Worm (Caenorhabditis elegans): Measurements from ENCODE around the gene srv-24.

The srv-24 gene

ce11 chrIV:6290741-6291140 is at the start of gene srv-24:
Gene srv-24 (minus strand): TSS chrIV:6290841.
- no peak for TF ChIP-seq ztf-29 (GFP tag; IDR thresholded peaks at IDR 0.05)
- no peak for TF ChIP-seq ztf-23 (GFP tag; IDR thresholded peaks at IDR 0.05)
- TF ChIP-seq T22C8.4 (GFP tag; IDR thresholded peaks at IDR 0.05) = no peak
- TF ChIP-seq flt-1 (GFP tag; IDR thresholded peaks at IDR 0.05) = no peak
- TF ChIP-seq tab-1 (GFP tag; IDR thresholded peaks at IDR 0.05) = no peak
- TF ChIP-seq cog-1 (tag; optimal IDR thresholded peaks at IDR 0.05) = no peak
- TF ChIP-seq med-1 (GFP tag; optimal IDR thresholded peaks at IDR 0.05; ENCODE audit: insufficient read depth) = no peak
- TF ChIP-seq ref-1 (GFP tag; conservative IDR thresholded peaks at IDR 0.05) = no peak
- no peak for TF ChIP-seq klf-2 (GFP tag; conservative IDR thresholded peaks at IDR 0.05)

ce11 chrIV:6337353-6337752 is 46.7 kb upstream of the srv-24 start, which contains the start of gene ipla-6:
Gene ipla-6 (plus strand): TSS chrIV:6337653.
- no peak for TF ChIP-seq ztf-23 (GFP tag; IDR thresholded peaks at IDR 0.05)

- TF ChIP-seq ref-1 (GFP tag; conservative IDR thresholded peaks at IDR 0.05) (no peak), tab-1 (GFP tag; IDR thresholded peaks at IDR 0.05) (no peak), cog-1 (tag; optimal IDR thresholded peaks at IDR 0.05) (peak; percentile 44), med-1 (GFP tag; optimal IDR thresholded peaks at IDR 0.05; ENCODE audit: insufficient read depth) (no peak), klf-2 (GFP tag; conservative IDR thresholded peaks at IDR 0.05) (no peak), flt-1 (GFP tag; IDR thresholded peaks at IDR 0.05) (0 out of 2 replicates have a peak, but pooled peaks have one; percentile 50)
Observed at ce11 chrIV:6336748-6337147, 46.1 kb upstream of the srv-24 start.

DNA sequence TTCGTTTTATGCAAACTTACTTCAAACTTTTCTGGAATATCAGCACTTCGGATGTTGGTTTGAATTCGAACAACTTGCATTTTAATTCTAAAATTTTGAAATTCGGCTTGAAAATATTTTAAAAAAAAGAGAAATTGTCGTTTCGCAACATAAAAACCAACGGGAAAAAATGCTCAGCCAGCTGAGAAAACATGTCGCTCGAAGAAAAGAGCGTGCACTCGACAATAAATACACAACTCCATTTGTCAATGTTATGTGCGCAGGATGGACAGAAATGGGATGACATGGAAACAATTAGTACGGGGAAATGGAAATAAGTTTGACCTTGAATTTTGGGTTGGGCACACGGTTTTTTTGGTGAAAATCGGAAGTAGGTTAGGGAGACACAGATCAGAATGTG is 45.3 kb upstream of the srv-24 start, which contains the start of gene mif-4:
Gene mif-4, minus strand, starts transcription at position 87 of the 400 bp plus-strand sequence.
- TF ChIP-seq flt-1 (GFP tag; IDR thresholded peaks at IDR 0.05) (0 out of 2 replicates have a peak, but pooled peaks have one; percentile 40), klf-2 (GFP tag; conservative IDR thresholded peaks at IDR 0.05) (no peak), tab-1 (GFP tag; IDR thresholded peaks at IDR 0.05) (no peak), ref-1 (GFP tag; conservative IDR thresholded peaks at IDR 0.05) (no peak), ztf-29 (GFP tag; IDR thresholded peaks at IDR 0.05) (no peak)

DNA sequence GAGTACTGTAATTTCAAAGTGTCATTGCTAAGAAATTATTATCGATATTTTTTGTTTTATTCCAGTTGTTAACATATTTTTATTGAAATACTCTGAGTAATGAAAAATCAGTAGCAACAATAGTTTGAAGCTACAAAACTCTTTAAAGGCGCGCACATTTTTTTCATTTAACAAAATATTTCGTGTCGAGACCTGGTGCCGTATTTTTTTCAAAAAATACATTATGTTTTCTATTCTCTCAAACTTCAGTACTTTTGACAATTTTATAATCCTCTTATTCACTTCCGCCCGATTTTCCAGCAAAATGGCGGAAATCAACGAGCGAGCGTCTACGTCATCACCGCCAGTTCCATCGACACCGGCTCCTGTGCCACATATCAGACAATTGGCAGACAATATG is 43.3 kb upstream of the srv-24 start, which contains the start of gene blos-2:
Gene blos-2, plus strand, starts transcription at position 301 of the 400 bp plus-strand sequence.
- TF ChIP-seq tab-1 (GFP tag; IDR thresholded peaks at IDR 0.05) = no peak
- no peak for TF ChIP-seq med-1 (GFP tag; optimal IDR thresholded peaks at IDR 0.05; ENCODE audit: insufficient read depth)
- TF ChIP-seq ref-1 (GFP tag; conservative IDR thresholded peaks at IDR 0.05) = no peak
- no peak for TF ChIP-seq ztf-23 (GFP tag; IDR thresholded peaks at IDR 0.05)
- TF ChIP-seq klf-2 (GFP tag; conservative IDR thresholded peaks at IDR 0.05) = no peak
- TF ChIP-seq flt-1 (GFP tag; IDR thresholded peaks at IDR 0.05) = no peak
- no peak for TF ChIP-seq T22C8.4 (GFP tag; IDR thresholded peaks at IDR 0.05)
- no peak for TF ChIP-seq cog-1 (tag; optimal IDR thresholded peaks at IDR 0.05)
- no peak for TF ChIP-seq ztf-29 (GFP tag; IDR thresholded peaks at IDR 0.05)

DNA sequence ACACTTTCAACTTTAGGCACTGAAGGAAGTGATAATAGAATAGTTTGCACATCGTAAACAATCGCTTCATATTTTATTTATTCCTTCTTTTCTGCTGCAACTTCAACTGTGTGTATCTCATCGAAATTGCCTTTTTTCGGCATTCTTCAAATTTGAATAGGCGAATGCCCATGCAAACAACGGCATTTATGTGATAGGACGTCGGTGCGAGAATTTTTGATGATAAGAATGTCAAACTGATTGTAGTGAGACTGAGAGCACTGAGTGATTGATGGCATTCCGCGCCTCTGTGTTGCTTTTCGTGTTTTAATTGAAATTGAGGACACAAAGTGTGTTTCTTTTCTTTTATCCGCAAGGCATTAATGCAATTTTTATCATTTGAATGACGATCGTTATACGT is 40.1 kb upstream of the srv-24 start:
- TF ChIP-seq flt-1 (GFP tag; IDR thresholded peaks at IDR 0.05) = no peak
- no peak for TF ChIP-seq ztf-23 (GFP tag; IDR thresholded peaks at IDR 0.05)
- no peak for TF ChIP-seq T22C8.4 (GFP tag; IDR thresholded peaks at IDR 0.05)
- no peak for TF ChIP-seq klf-2 (GFP tag; conservative IDR thresholded peaks at IDR 0.05)
- TF ChIP-seq ztf-29 (GFP tag; IDR thresholded peaks at IDR 0.05) = no peak
- TF ChIP-seq cog-1 (tag; optimal IDR thresholded peaks at IDR 0.05) = no peak
- TF ChIP-seq ref-1 (GFP tag; conservative IDR thresholded peaks at IDR 0.05) = no peak
- no peak for TF ChIP-seq tab-1 (GFP tag; IDR thresholded peaks at IDR 0.05)
- no peak for TF ChIP-seq med-1 (GFP tag; optimal IDR thresholded peaks at IDR 0.05; ENCODE audit: insufficient read depth)

DNA sequence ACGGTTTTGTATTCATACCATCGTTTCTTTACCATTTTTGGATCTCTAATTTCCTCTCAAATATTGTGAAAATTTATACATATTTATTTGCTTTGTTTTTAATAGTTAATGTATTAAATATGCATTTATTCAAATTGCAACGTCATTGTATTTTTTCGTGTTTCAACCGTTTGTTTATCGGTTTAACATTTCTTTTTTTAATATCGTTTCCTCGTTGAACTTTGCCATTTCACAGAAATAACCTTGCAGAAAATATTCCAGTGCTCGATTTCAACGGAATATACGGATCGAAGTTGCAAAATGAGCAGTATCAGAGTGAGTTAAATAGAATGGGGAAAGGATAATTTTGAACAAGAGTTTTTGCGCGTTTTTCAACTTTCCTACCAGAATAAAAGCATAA is 38.7 kb upstream of the srv-24 start, which contains the start of gene seu-1:
Gene seu-1, plus strand, starts transcription at position 301 of the 400 bp plus-strand sequence.
- no peak for TF ChIP-seq T22C8.4 (GFP tag; IDR thresholded peaks at IDR 0.05)
- TF ChIP-seq med-1 (GFP tag; optimal IDR thresholded peaks at IDR 0.05; ENCODE audit: insufficient read depth) = no peak
- TF ChIP-seq cog-1 (tag; optimal IDR thresholded peaks at IDR 0.05) = no peak
- TF ChIP-seq ztf-29 (GFP tag; IDR thresholded peaks at IDR 0.05) = no peak
- no peak for TF ChIP-seq ztf-23 (GFP tag; IDR thresholded peaks at IDR 0.05)
- TF ChIP-seq ref-1 (GFP tag; conservative IDR thresholded peaks at IDR 0.05) = no peak
- no peak for TF ChIP-seq klf-2 (GFP tag; conservative IDR thresholded peaks at IDR 0.05)
- no peak for TF ChIP-seq flt-1 (GFP tag; IDR thresholded peaks at IDR 0.05)
- no peak for TF ChIP-seq tab-1 (GFP tag; IDR thresholded peaks at IDR 0.05)

DNA sequence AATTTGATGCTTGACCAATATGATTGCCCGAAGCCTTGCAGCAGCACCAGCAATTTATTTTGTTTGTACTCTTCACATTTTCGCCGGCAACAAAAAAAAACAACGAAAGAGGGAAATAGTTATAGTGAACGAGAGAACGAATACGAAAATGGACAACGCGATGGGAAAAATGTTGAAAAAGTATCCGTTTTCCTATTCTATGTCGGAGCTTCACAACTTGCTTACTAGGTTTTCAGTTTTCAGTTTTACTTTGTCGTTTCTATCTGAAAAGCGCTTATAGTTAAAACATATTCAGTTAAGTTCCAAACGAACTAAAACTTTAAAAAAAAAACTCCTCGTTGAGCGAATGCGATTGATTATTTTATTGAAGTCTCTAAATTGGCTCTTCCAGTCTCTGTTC is 37.6 kb upstream of the srv-24 start:
- TF ChIP-seq T22C8.4 (GFP tag; IDR thresholded peaks at IDR 0.05) = no peak
- TF ChIP-seq cog-1 (tag; optimal IDR thresholded peaks at IDR 0.05) = no peak
- TF ChIP-seq tab-1 (GFP tag; IDR thresholded peaks at IDR 0.05) = no peak

DNA sequence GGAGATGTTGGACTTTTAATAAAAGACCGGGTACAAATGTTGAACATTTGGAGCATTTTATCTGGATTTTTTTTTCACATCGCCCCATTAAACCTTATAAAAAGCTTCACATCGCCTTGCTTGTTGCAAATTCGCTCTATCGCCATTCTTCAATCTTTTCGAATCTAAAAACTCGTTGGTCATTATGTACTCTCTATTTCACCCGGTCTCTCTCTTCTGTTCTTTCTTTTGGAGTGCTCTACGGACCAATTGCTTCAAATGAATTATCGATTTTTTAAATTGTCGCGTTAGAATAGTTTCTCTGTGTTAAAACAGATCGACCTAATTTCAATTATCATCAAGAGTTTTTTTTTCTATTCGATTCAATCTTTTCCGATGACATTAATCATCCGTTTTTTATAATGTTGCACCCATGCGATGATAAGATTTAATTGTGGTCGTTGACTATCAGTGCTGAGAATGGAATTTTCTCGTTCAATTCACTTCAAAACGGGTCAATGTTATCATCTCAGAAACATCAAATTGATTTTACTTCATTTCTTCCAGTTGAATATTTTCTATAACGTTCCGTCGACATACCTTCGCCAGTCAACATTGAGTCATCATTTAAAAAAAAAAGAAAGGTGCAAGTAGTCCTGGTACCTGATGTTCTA is 36.8 kb upstream of the srv-24 start:
- no peak for TF ChIP-seq ztf-23 (GFP tag; IDR thresholded peaks at IDR 0.05)
- no peak for TF ChIP-seq klf-2 (GFP tag; conservative IDR thresholded peaks at IDR 0.05)
- no peak for TF ChIP-seq T22C8.4 (GFP tag; IDR thresholded peaks at IDR 0.05)
- TF ChIP-seq med-1 (GFP tag; optimal IDR thresholded peaks at IDR 0.05; ENCODE audit: insufficient read depth) = no peak
- no peak for TF ChIP-seq cog-1 (tag; optimal IDR thresholded peaks at IDR 0.05)
- TF ChIP-seq tab-1 (GFP tag; IDR thresholded peaks at IDR 0.05) = no peak
- TF ChIP-seq ref-1 (GFP tag; conservative IDR thresholded peaks at IDR 0.05) = no peak
- TF ChIP-seq flt-1 (GFP tag; IDR thresholded peaks at IDR 0.05) = no peak
- TF ChIP-seq ztf-29 (GFP tag; IDR thresholded peaks at IDR 0.05) = no peak

DNA sequence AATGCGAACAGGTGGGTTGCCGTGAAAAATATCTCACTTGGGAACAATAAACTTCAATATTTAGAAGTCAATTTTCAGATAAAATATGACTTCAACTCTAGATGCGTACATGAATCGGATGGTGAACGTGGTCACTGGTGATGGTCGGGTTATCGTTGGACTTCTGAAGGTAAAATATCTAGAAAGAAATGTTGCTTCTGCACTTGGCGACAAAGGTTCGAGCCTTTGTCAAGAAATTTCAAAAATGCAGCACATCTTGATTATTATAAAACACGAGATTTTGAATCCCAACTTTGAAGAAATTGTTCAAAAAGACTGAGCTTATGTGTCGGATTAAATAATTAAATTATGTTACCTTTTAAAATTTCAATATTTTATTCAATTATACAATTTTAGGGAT is 35.8 kb upstream of the srv-24 start, which contains the start of gene lsm-8:
Gene lsm-8, plus strand, starts transcription at position 79 of the 400 bp plus-strand sequence.
- TF ChIP-seq med-1 (GFP tag; optimal IDR thresholded peaks at IDR 0.05; ENCODE audit: insufficient read depth) (no peak), T22C8.4 (GFP tag; IDR thresholded peaks at IDR 0.05) (no peak), flt-1 (GFP tag; IDR thresholded peaks at IDR 0.05) (no peak), klf-2 (GFP tag; conservative IDR thresholded peaks at IDR 0.05) (no peak), ref-1 (GFP tag; conservative IDR thresholded peaks at IDR 0.05) (no peak)
